Worm (Caenorhabditis elegans): Measurements from ENCODE around the gene srbc-16.

ce11 chrV:2138287-2138686, 43.6 kb upstream of the srbc-16 start:
- no peak for TF ChIP-seq nhr-76 (tag; optimal IDR thresholded peaks at IDR 0.05)
- TF ChIP-seq nhr-12 (tag; optimal IDR thresholded peaks at IDR 0.05): no peak
- no peak for TF ChIP-seq fos-1 (tag; optimal IDR thresholded peaks at IDR 0.05)
- TF ChIP-seq lin-39 (tag; optimal IDR thresholded peaks at IDR 0.05): no peak
- TF ChIP-seq lin-15B (tag; optimal IDR thresholded peaks at IDR 0.05): no peak
- TF ChIP-seq pqm-1 (tag; optimal IDR thresholded peaks at IDR 0.05): no peak
- no peak for TF ChIP-seq zag-1 (tag; optimal IDR thresholded peaks at IDR 0.05)
- no peak for TF ChIP-seq eor-1 (tag; optimal IDR thresholded peaks at IDR 0.05)
- no peak for TF ChIP-seq snpc-4 (tag; optimal IDR thresholded peaks at IDR 0.05)

Measured in whole organism, L3 larva.